Worm (Caenorhabditis elegans): ENCODE results near the gene T05C12.4.

Gene T05C12.4

DNA sequence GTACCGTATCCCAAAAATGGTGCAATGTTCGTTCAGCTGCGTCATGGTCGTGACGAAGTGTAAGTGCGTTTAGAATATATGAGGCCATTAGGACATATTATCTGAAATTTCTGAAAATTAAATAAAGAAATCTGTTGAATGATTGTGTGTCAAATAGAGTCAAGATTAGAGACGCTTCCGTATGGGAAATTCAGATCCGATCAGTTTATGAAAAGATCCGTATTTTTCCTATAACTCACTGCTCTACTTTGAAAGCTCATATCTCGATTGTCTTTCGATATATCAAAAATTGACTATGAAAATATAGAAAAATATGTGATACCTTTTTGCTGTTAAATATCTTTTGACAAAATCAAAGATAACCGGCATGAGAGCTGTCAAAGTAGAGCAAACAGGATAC is at the start of gene T05C12.4:
Gene T05C12.4 (minus strand): TSS at position 101 of the 400 bp plus-strand sequence.
- TF ChIP-seq nhr-11 (tag; optimal IDR thresholded peaks at IDR 0.05) (no peak), sem-4 (tag; optimal IDR thresholded peaks at IDR 0.05) (no peak), sma-9 (GFP tag; optimal IDR thresholded peaks at IDR 0.05) (no peak), sma-9 (tag; optimal IDR thresholded peaks at IDR 0.05) (no peak), gmeb-1 (tag; optimal IDR thresholded peaks at IDR 0.05) (no peak), nhr-6 (tag; optimal IDR thresholded peaks at IDR 0.05) (no peak), ceh-82 (tag; optimal IDR thresholded peaks at IDR 0.05) (no peak), mab-5 (tag; optimal IDR thresholded peaks at IDR 0.05) (no peak), elt-3 (tag; optimal IDR thresholded peaks at IDR 0.05) (no peak), nhr-25 (tag; optimal IDR thresholded peaks at IDR 0.05) (no peak), elt-1 (tag; optimal IDR thresholded peaks at IDR 0.05) (no peak), mdl-1 (tag; optimal IDR thresholded peaks at IDR 0.05) (no peak), F13H6.1 (tag; optimal IDR thresholded peaks at IDR 0.05) (no peak), C34F6.9 (tag; optimal IDR thresholded peaks at IDR 0.05) (no peak), skn-1 (tag; optimal IDR thresholded peaks at IDR 0.05) (no peak), sma-3 (GFP tag; optimal IDR thresholded peaks at IDR 0.05) (no peak), ztf-1 (GFP tag; conservative IDR thresholded peaks at IDR 0.05) (no peak), snpc-4 (tag; optimal IDR thresholded peaks at IDR 0.05) (no peak), Y55F3AM.14 (GFP tag; optimal IDR thresholded peaks at IDR 0.05) (no peak), nhr-237 (tag; optimal IDR thresholded peaks at IDR 0.05) (no peak)

DNA sequence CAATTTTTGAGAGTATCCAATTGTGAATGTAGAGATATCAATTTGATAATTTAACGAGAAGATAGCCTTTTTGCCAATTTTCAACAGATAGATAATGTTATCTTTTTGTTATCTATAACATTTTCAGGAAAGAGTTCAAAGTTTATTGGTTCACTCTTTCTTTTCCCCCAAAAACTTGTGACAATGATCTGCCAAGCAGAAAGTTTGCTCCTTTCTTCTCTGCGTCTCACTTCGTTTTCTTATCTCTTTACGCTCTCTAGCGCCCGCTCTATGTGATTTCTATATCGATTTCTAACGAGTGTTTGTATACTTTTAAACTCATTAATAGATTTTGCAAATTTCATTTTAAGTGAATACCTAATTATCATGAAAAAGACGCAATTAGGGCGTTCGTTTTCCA is 46.3 kb upstream of the T05C12.4 start:
- TF ChIP-seq C34F6.9 (tag; optimal IDR thresholded peaks at IDR 0.05) (peak; percentile 18), F13H6.1 (tag; optimal IDR thresholded peaks at IDR 0.05) (peak; percentile 41), elt-3 (tag; optimal IDR thresholded peaks at IDR 0.05) (no peak), sma-9 (GFP tag; optimal IDR thresholded peaks at IDR 0.05) (peak; percentile 54), sma-9 (tag; optimal IDR thresholded peaks at IDR 0.05) (no peak), skn-1 (tag; optimal IDR thresholded peaks at IDR 0.05) (peak; percentile 7), crh-2 (tag; optimal IDR thresholded peaks at IDR 0.05) (peak; percentile 52), fos-1 (tag; optimal IDR thresholded peaks at IDR 0.05) (peak; percentile 43), nhr-11 (tag; optimal IDR thresholded peaks at IDR 0.05) (no peak)

DNA sequence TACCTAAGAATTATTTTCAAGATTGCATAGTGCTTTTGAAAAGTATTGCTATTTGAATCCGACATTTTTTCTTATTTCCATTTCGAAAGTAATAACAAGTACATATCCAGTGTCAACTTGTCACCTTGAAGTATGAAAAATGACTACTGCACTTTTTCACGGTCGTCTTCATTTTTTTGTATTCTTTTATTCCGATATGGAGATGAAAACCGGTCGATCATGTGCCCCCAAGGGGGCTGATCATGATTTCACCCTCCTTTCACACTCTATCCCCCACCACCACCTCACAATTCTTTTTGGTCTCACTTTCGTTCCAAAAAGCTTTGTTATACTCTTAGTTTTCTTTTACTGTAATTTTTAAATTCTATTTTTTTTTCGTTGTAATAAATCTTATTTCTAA is 45.7 kb upstream of the T05C12.4 start:
- TF ChIP-seq mab-5 (tag; optimal IDR thresholded peaks at IDR 0.05) = no peak
- TF ChIP-seq nhr-25 (tag; optimal IDR thresholded peaks at IDR 0.05) = peak; percentile 65
- no peak for TF ChIP-seq snpc-4 (tag; optimal IDR thresholded peaks at IDR 0.05)
- no peak for TF ChIP-seq sma-3 (GFP tag; optimal IDR thresholded peaks at IDR 0.05)
- no peak for TF ChIP-seq nhr-237 (tag; optimal IDR thresholded peaks at IDR 0.05)
- TF ChIP-seq crh-2 (tag; optimal IDR thresholded peaks at IDR 0.05) = no peak
- TF ChIP-seq blmp-1 (tag; optimal IDR thresholded peaks at IDR 0.05; ENCODE audit: insufficient read depth) = peak; percentile 84

DNA sequence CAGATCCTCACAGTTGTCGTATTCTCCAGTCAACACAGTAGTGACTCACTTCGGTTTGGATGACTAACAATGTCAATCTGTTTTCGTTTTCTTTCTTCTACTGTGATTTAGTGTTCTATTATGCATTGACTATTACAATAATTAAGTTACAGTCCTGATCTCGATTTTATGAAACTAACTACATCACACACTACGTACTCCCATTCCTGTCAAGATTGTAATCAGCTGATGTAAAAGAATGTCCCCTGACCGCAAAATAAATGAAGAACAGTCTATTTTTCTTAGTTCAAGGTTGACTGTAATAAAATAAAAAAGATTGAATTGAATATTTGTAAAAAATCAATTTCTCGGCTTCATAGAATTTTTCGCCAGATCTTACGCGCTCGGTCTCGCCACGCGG is 45.2 kb upstream of the T05C12.4 start:
- TF ChIP-seq skn-1 (tag; optimal IDR thresholded peaks at IDR 0.05) (no peak), unc-55 (GFP tag; optimal IDR thresholded peaks at IDR 0.05) (no peak), nhr-25 (tag; optimal IDR thresholded peaks at IDR 0.05) (peak; percentile 47), C34F6.9 (tag; optimal IDR thresholded peaks at IDR 0.05) (no peak), mbf-1 (tag; optimal IDR thresholded peaks at IDR 0.05) (no peak)

DNA sequence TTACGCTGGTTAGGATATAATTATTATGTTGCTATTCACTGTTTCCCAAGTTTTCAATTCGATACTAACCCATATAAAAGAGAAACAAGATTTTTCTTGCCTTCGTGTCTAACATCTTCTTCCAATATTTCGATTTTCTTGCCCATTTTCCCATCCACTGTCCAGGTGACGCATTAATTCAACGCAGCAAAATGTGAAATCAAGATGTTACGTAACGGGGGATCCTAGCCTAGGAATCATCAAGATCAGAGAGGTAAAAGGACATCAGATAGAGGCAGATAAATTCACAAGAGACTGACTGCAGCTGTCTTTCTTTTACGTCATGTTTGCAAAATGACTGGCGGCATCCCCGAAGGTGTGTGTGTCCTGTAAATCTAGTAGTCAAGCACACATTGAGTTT is 44.4 kb upstream of the T05C12.4 start:
- TF ChIP-seq elt-1 (tag; optimal IDR thresholded peaks at IDR 0.05) = peak; percentile 3
- TF ChIP-seq peb-1 (tag; optimal IDR thresholded peaks at IDR 0.05) = no peak
- no peak for TF ChIP-seq nhr-237 (tag; optimal IDR thresholded peaks at IDR 0.05)
- TF ChIP-seq elt-3 (tag; optimal IDR thresholded peaks at IDR 0.05) = no peak
- no peak for TF ChIP-seq sma-3 (GFP tag; optimal IDR thresholded peaks at IDR 0.05)
- TF ChIP-seq skn-1 (tag; optimal IDR thresholded peaks at IDR 0.05) = no peak
- TF ChIP-seq nhr-6 (tag; optimal IDR thresholded peaks at IDR 0.05) = no peak
- no peak for TF ChIP-seq C34F6.9 (tag; optimal IDR thresholded peaks at IDR 0.05)
- TF ChIP-seq ceh-82 (tag; optimal IDR thresholded peaks at IDR 0.05) = no peak
- peak; percentile 8 for TF ChIP-seq fos-1 (tag; optimal IDR thresholded peaks at IDR 0.05)
- no peak for TF ChIP-seq sem-4 (tag; optimal IDR thresholded peaks at IDR 0.05)
- no peak for TF ChIP-seq mab-5 (tag; optimal IDR thresholded peaks at IDR 0.05)
- no peak for TF ChIP-seq zag-1 (tag; optimal IDR thresholded peaks at IDR 0.05)
- no peak for TF ChIP-seq alr-1 (tag; optimal IDR thresholded peaks at IDR 0.05)
- no peak for TF ChIP-seq mdl-1 (tag; optimal IDR thresholded peaks at IDR 0.05)
- TF ChIP-seq nhr-129 (tag; optimal IDR thresholded peaks at IDR 0.05) = peak; percentile 9
- TF ChIP-seq lin-13 (GFP tag; optimal IDR thresholded peaks at IDR 0.05) = no peak
- no peak for TF ChIP-seq blmp-1 (tag; optimal IDR thresholded peaks at IDR 0.05; ENCODE audit: insufficient read depth)
- no peak for TF ChIP-seq F13H6.1 (tag; optimal IDR thresholded peaks at IDR 0.05)
- TF ChIP-seq nhr-10 (tag; optimal IDR thresholded peaks at IDR 0.05) = no peak
- no peak for TF ChIP-seq gmeb-1 (tag; optimal IDR thresholded peaks at IDR 0.05)
- TF ChIP-seq aly-2 (tag; optimal IDR thresholded peaks at IDR 0.05) = no peak
